Fruit fly (Drosophila melanogaster) whole organism, prepupa: ENCODE measurements around the gene Shawl.
A peak's percentile ranks its signal among the peaks of the same experiment; 100 is the strongest.

Source experiments
- Blimp-1 ChIP-seq: fragments of 200-800 bp; sonication (Bioruptor generic); optimal IDR thresholded peaks from 3 replicates; lab custom pipeline; 2017; ENCODE audit warnings: missing biosample characterization, missing genetic modification characterization, mild to moderate bottlenecking, moderate library complexity, missing genetic modification reagents
- CG10631 ChIP-seq: fragments of 200-800 bp; sonication (Bioruptor generic); optimal IDR thresholded peaks from 2 replicates; lab custom pipeline; 2016; ENCODE audit warnings: missing biosample characterization, missing genetic modification characterization
- CG10669 ChIP-seq: fragments of 200-800 bp; sonication (Bioruptor generic); optimal IDR thresholded peaks from 3 replicates; lab custom pipeline; 2018; ENCODE audit warnings: missing biosample characterization, mild to moderate bottlenecking, missing genetic modification characterization, moderate library complexity
- CG11294 ChIP-seq: fragments of 200-800 bp; sonication (Bioruptor generic); IDR thresholded peaks from 2 replicates; pipeline ENCODE4 v1.3.6; 2022; ENCODE audit warnings: missing biosample characterization, missing genetic modification characterization
- CG11762 ChIP-seq: fragments of 200-800 bp; sonication (Bioruptor generic); optimal IDR thresholded peaks from 3 replicates; lab custom pipeline; 2016; ENCODE audit warnings: missing biosample characterization, missing genetic modification characterization; ENCODE audit not compliant: insufficient read depth
- CG11902 ChIP-seq: fragments of 200-800 bp; sonication (Bioruptor generic); optimal IDR thresholded peaks from 3 replicates; lab custom pipeline; 2016; ENCODE audit warnings: missing biosample characterization, missing genetic modification characterization
- CG16779 ChIP-seq: fragments of 200-800 bp; sonication (Bioruptor generic); optimal IDR thresholded peaks from 3 replicates; lab custom pipeline; 2017; ENCODE audit warnings: missing biosample characterization, mild to moderate bottlenecking, missing genetic modification characterization
- CG31627 ChIP-seq: fragments of 200-800 bp; sonication (Bioruptor generic); optimal IDR thresholded peaks from 3 replicates; lab custom pipeline; 2016; ENCODE audit warnings: missing biosample characterization, missing genetic modification characterization
- CG3919 ChIP-seq: fragments of 200-800 bp; sonication (Bioruptor generic); optimal IDR thresholded peaks from 3 replicates; lab custom pipeline; 2016; ENCODE audit warnings: missing biosample characterization, missing genetic modification characterization
- CG6163 ChIP-seq: fragments of 200-800 bp; sonication (Bioruptor generic); IDR thresholded peaks from 3 replicates; pipeline ENCODE4 v1.3.6; 2022; ENCODE audit warnings: missing biosample characterization, missing genetic modification characterization
- CG6792 ChIP-seq: fragments of 200-800 bp; sonication (Bioruptor generic); optimal IDR thresholded peaks from 3 replicates; lab custom pipeline; 2016; ENCODE audit warnings: missing biosample characterization, missing genetic modification characterization
- CG6808 ChIP-seq: fragments of 200-800 bp; sonication (Bioruptor generic); optimal IDR thresholded peaks from 3 replicates; lab custom pipeline; 2017; ENCODE audit warnings: missing biosample characterization, missing genetic modification characterization, mild to moderate bottlenecking, moderate library complexity, missing genetic modification reagents
- CG6854 ChIP-seq: fragments of 200-800 bp; sonication (Bioruptor generic); optimal IDR thresholded peaks from 2 replicates; lab custom pipeline; 2017; ENCODE audit warnings: missing biosample characterization, mild to moderate bottlenecking, missing genetic modification characterization
- CG8119 ChIP-seq: fragments of 200-800 bp; sonication (Bioruptor generic); IDR thresholded peaks from 3 replicates; pipeline ENCODE4 v1.3.6; 2022; ENCODE audit warnings: missing biosample characterization, missing genetic modification characterization
- CG8632 ChIP-seq: fragments of 200-800 bp; sonication (Bioruptor generic); optimal IDR thresholded peaks from 3 replicates; lab custom pipeline; 2016; ENCODE audit warnings: missing biosample characterization, missing genetic modification characterization
- Eip75B ChIP-seq: fragments of 200-800 bp; sonication (Bioruptor generic); optimal IDR thresholded peaks from 3 replicates; lab custom pipeline; 2016; ENCODE audit warnings: missing biosample characterization, missing genetic modification characterization
- Eip78C ChIP-seq: fragments of 200-800 bp; sonication (Bioruptor generic); peaks from one replicate; lab custom pipeline; 2016; ENCODE audit warnings: missing biosample characterization, missing genetic modification characterization
- Eip93F ChIP-seq: fragments of 200-800 bp; sonication (Bioruptor generic); optimal IDR thresholded peaks from 2 replicates; lab custom pipeline; 2016; ENCODE audit warnings: missing biosample characterization, mild to moderate bottlenecking, missing genetic modification characterization
- Gug ChIP-seq: fragments of 200-800 bp; sonication (Bioruptor generic); IDR thresholded peaks from 2 replicates; pipeline ENCODE4 v1.3.6; 2022; ENCODE audit warnings: missing biosample characterization, missing genetic modification characterization
- Hr38 ChIP-seq: sonication (Bioruptor generic); optimal IDR thresholded peaks from 2 replicates; lab custom pipeline; 2016; ENCODE audit warnings: missing biosample characterization, missing genetic modification characterization
- Lpt ChIP-seq: fragments of 200-800 bp; sonication (Bioruptor generic); optimal IDR thresholded peaks from 3 replicates; lab custom pipeline; 2016; ENCODE audit warnings: missing biosample characterization, missing genetic modification characterization
- OdsH ChIP-seq: fragments of 200-800 bp; sonication (Bioruptor generic); optimal IDR thresholded peaks from 3 replicates; lab custom pipeline; 2016; ENCODE audit warnings: missing biosample characterization, missing genetic modification characterization
- Smox ChIP-seq: fragments of 200-800 bp; sonication (Bioruptor generic); optimal IDR thresholded peaks from 3 replicates; lab custom pipeline; 2016; ENCODE audit warnings: missing biosample characterization, missing genetic modification characterization
- Sox14 ChIP-seq: fragments of 200-800 bp; sonication (Bioruptor generic); optimal IDR thresholded peaks from 3 replicates; lab custom pipeline; 2016; ENCODE audit warnings: missing biosample characterization, missing genetic modification characterization
- Sox15 ChIP-seq: fragments of 200-800 bp; sonication (Bioruptor generic); optimal IDR thresholded peaks from 3 replicates; lab custom pipeline; 2016; ENCODE audit warnings: missing biosample characterization, missing genetic modification characterization
- cyc ChIP-seq: fragments of 200-800 bp; sonication (Bioruptor generic); optimal IDR thresholded peaks from 3 replicates; lab custom pipeline; 2016; ENCODE audit warnings: missing biosample characterization, missing genetic modification characterization
- dac ChIP-seq: fragments of 200-800 bp; sonication (Bioruptor generic); optimal IDR thresholded peaks from 2 replicates; lab custom pipeline; 2017; ENCODE audit warnings: missing biosample characterization, mild to moderate bottlenecking, missing genetic modification characterization
- dsx ChIP-seq: fragments of 200-800 bp; optimal IDR thresholded peaks from 3 replicates; lab custom pipeline; 2019; ENCODE audit warnings: missing biosample characterization, mild to moderate bottlenecking, missing genetic modification characterization, moderate library complexity; ENCODE audit not compliant: poor library complexity, severe bottlenecking
- eg ChIP-seq: fragments of 200-800 bp; sonication (Bioruptor generic); IDR thresholded peaks from 3 replicates; pipeline ENCODE4 v1.3.6; 2022; ENCODE audit warnings: missing biosample characterization, missing genetic modification characterization
- fd59A ChIP-seq: fragments of 200-800 bp; sonication (Bioruptor generic); optimal IDR thresholded peaks from 2 replicates; lab custom pipeline; 2017; ENCODE audit warnings: missing biosample characterization, mild to moderate bottlenecking, missing genetic modification characterization, missing genetic modification reagents
- fkh ChIP-seq: fragments of 200-800 bp; sonication (Bioruptor generic); optimal IDR thresholded peaks from 3 replicates; lab custom pipeline; 2017; ENCODE audit warnings: missing biosample characterization, mild to moderate bottlenecking, missing genetic modification characterization, moderate library complexity
- pdm3 ChIP-seq: fragments of 200-800 bp; sonication (Bioruptor generic); optimal IDR thresholded peaks from 3 replicates; lab custom pipeline; 2016; ENCODE audit warnings: missing biosample characterization, missing genetic modification characterization
- spab ChIP-seq: fragments of 200-800 bp; sonication (Bioruptor generic); optimal IDR thresholded peaks from 2 replicates; lab custom pipeline; 2017; ENCODE audit warnings: missing biosample characterization, mild to moderate bottlenecking, missing genetic modification characterization, missing genetic modification reagents
- ss ChIP-seq, 2 experiments: fragments of 200-800 bp; sonication (Bioruptor generic); optimal IDR thresholded peaks; 2 replicates in 1 of 2; 3 replicates in 1 of 2; lab custom pipeline; 2017 to 2018; ENCODE audit warnings: mild to moderate bottlenecking in 2 of 2, missing biosample characterization in 2 of 2, missing genetic modification characterization in 2 of 2, moderate library complexity in 1 of 2
- svp ChIP-seq: fragments of 200-800 bp; sonication (Bioruptor generic); peaks from one replicate; lab custom pipeline; 2016; ENCODE audit warnings: missing biosample characterization, missing genetic modification characterization
- vri ChIP-seq: fragments of 200-800 bp; sonication (Bioruptor generic); optimal IDR thresholded peaks from 3 replicates; lab custom pipeline; 2016; ENCODE audit warnings: missing biosample characterization, mild to moderate bottlenecking, missing genetic modification characterization

The Shawl gene

DNA sequence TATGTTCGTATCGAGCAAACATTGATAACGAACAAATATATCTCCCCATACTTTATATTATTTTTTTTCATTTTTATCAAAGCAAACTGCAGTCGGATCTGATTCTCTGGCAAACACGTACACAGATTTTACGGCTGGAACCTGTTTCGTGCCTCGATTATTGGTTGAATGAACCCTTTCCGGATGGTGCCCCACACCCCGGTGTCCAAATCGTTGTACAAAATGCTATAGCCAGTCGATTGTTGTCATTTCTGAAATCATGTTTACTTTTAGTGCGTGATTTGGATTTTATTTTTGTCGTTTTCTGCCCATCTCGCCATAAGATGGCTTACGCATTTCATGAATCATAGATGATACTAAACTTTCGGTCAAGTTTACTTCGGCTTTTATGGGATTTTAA lies 42.9 kb upstream of the Shawl start (continued):
- TF ChIP-seq fkh (peak; percentile 18), dsx (no peak), CG8119 (no peak), CG6792 (GFP tag; lab: Kevin White, UChicago) (no peak), CG11294 (GFP tag; lab: Robert Waterston, UW) (no peak), eg (GFP tag; lab: Robert Waterston, UW) (no peak), Blimp-1 (GFP tag; lab: Kevin White, UChicago) (no peak), CG11762 (no peak), Eip78C (GFP tag; lab: Kevin White, UChicago) (peak; percentile 66), CG8632 (GFP tag; lab: Kevin White, UChicago) (no peak), CG11902 (GFP tag; lab: Kevin White, UChicago) (no peak), Eip93F (no peak), CG6163 (GFP tag; lab: Robert Waterston, UW) (no peak), vri (GFP tag; lab: Kevin White, UChicago) (peak; percentile 18), pdm3 (no peak), Sox14 (GFP tag; lab: Kevin White, UChicago) (no peak)

DNA sequence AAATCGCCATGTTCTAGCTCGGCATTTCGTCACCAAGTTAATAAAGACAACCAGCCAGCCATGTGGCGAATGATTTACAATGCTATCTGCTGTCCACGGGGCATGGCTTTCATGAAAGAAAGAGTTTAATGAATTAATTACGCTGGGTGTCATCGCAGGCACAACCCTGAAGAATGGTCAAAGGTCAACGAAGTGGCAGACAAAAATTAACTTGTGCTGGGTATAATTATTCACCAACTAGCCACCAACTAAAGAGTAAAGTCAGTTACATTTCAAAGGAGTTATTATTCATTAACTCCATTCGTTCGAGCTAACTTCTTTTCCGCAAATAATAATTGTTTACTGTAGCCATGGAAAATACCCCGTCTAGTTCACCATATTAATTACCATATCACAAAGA lies 42.5 kb upstream of the Shawl start:
- TF ChIP-seq Sox15 (GFP tag; lab: Kevin White, UChicago) = no peak
- peak; percentile 69 for TF ChIP-seq svp (GFP tag; lab: Kevin White, UChicago)

DNA sequence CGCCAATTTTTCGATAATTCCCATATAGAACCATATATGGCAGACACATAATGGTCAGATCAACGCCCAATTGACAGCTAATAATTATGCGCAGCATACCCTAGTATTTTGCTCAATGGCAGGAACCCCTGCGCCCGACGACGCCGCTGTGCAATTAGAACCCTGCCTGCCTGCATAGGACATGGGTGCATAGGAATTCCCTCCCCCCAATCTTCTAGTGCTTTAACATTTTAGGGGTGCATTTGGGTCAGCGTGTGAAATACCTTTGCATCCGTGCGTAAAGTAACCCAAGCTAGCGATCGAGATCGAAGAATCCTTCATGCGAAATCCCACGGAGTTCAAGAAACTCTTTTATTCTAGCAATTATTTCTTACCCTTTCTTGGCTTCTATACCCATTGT lies 40.2 kb upstream of the Shawl start:
- TF ChIP-seq CG3919 (no peak), spab (GFP tag; lab: Kevin White, UChicago) (no peak), CG8119 (no peak), Eip75B (GFP tag; lab: Kevin White, UChicago) (no peak), Smox (GFP tag; lab: Kevin White, UChicago) (no peak), Eip93F (no peak), Hr38 (GFP tag; lab: Kevin White, UChicago) (no peak), CG16779 (tag; lab: Kevin White, UChicago) (no peak), fd59A (GFP tag; lab: Kevin White, UChicago) (no peak), svp (GFP tag; lab: Kevin White, UChicago) (no peak), Lpt (GFP tag; lab: Kevin White, UChicago) (no peak), CG11762 (no peak), vri (GFP tag; lab: Kevin White, UChicago) (no peak), CG31627 (GFP tag; lab: Kevin White, UChicago) (no peak), CG6163 (GFP tag; lab: Robert Waterston, UW) (no peak), CG6808 (GFP tag; lab: Kevin White, UChicago) (no peak)

DNA sequence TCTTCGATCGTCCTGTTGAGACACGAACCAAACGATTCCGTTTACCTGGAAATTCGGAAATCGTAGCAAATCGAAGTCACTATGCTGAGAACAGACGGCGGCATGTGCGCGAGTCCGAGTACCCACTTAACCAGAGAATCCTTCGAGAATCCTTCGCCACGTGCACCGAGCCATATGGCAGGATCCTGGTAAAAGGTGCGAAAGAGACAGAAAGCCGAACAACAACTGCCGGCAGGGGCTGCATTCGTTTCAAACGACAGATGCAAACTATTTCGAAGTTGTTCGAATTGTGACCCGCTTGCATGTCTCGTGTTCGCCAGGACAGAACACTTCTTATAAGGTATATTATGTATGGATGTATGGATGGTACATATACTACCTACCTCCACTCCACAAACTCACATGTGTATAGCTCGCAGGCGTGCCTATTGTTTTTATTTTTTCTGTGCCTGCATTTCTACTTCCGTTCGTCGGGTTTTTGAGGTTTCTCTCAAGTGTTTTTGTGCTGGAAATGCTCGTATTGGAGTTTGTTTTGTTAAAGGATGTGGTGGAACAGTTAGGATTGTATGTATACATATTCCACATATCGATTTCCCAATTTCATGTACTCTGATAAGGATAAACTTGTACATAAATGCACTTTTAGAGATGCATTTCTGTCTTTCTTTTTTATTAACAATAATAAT lies 39.6 kb upstream of the Shawl start:
- TF ChIP-seq CG8632 (GFP tag; lab: Kevin White, UChicago) (no peak), CG31627 (GFP tag; lab: Kevin White, UChicago) (no peak), CG10631 (GFP tag; lab: Kevin White, UChicago) (no peak), CG6163 (GFP tag; lab: Robert Waterston, UW) (no peak), OdsH (no peak), CG6854 (GFP tag; lab: Kevin White, UChicago) (no peak), cyc (no peak), Gug (GFP tag; lab: Robert Waterston, UW) (no peak), CG6808 (GFP tag; lab: Kevin White, UChicago) (no peak), svp (GFP tag; lab: Kevin White, UChicago) (no peak), CG11902 (GFP tag; lab: Kevin White, UChicago) (no peak), CG10669 (no peak), dac (no peak), Sox14 (GFP tag; lab: Kevin White, UChicago) (no peak), fd59A (GFP tag; lab: Kevin White, UChicago) (no peak), CG11762 (no peak), ss (GFP tag; optimal IDR thresholded peaks at IDR 0.05; lab: Kevin White, UChicago) (no peak)
